Fruit fly (Drosophila melanogaster): Measurements from ENCODE around the gene spz.

DNA sequence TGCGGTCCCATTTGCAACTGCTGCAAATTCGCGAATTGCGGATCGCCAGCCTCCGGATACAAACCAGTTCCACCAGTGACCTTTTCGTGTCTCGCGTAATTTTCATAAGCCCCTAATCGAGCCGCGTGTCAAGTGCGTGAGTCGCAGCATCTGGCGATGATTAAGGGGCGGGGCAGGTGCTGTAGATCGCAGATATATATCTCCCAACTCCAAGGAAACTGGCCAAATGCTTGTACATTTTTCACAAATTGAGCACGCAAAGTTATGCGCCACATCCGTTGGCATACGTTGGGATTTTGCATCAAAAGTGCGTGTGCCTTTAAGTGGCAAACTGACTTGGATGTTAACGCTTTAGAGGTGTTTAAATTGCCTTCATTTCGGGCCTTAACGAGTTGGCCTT, 29.8 kb downstream of the spz start:
- TF ChIP-seq CG8478 (optimal IDR thresholded peaks at IDR 0.05): no peak
- TF ChIP-seq CTCF (optimal IDR thresholded peaks at IDR 0.05): no peak

Measured in S2 (cell line).